Worm (Caenorhabditis elegans): ENCODE results near the gene srlf-26.
"Not testable (repeated sequence)": the region's sequence is repeated elsewhere in the genome, so short reads cannot be mapped to it uniquely, and the experiment has no call there.

ce11 chrIV:13651411-13651810 is 27.3 kb upstream of the srlf-26 start, which contains the start of gene C08F11.12:
- TF ChIP-seq ztf-11 (tag; optimal IDR thresholded peaks at IDR 0.05); nhr-28 (tag; optimal IDR thresholded peaks at IDR 0.05); mls-2 (tag; optimal IDR thresholded peaks at IDR 0.05); cnd-1 (tag; optimal IDR thresholded peaks at IDR 0.05); pha-4 (tag; optimal IDR thresholded peaks at IDR 0.05); ceh-83 (GFP tag; optimal IDR thresholded peaks at IDR 0.05); nhr-12 (tag; optimal IDR thresholded peaks at IDR 0.05); blmp-1 (tag; optimal IDR thresholded peaks at IDR 0.05); ces-1 (GFP tag; optimal IDR thresholded peaks at IDR 0.05); elt-3 (tag; optimal IDR thresholded peaks at IDR 0.05): not testable (repeated sequence)
